Fruit fly (Drosophila melanogaster) S2 (cell line): ENCODE data around the gene Hesr.

Source experiments
- CG8478 ChIP-seq: fragments of >200 bp; optimal IDR thresholded peaks from 2 replicates; lab custom pipeline; 2018
- CTCF ChIP-seq, 2 experiments: fragments of >200 bp; optimal IDR thresholded peaks; 2 replicates each; lab custom pipeline; 2018

- TF ChIP-seq CG8478 (lab: Kevin White, UChicago) (no peak), CTCF (optimal IDR thresholded peaks at IDR 0.05; lab: Kevin White, UChicago) (no peak)
Observed at dm6 chrX:18207533-18207932, 2.6 kb upstream of the Hesr start.
